Fruit fly (Drosophila melanogaster) Kc167 (cell line): ENCODE data around the gene CG7458.

Experiments
- Myc ChIP-seq: fragments of >200 bp; optimal IDR thresholded peaks from 2 replicates; lab custom pipeline; 2017; ENCODE audit warnings: missing external identifiers
- Sin3A ChIP-seq: fragments of >200 bp; optimal IDR thresholded peaks from 2 replicates; lab custom pipeline; 2018; ENCODE audit warnings: missing external identifiers
- h ChIP-seq: fragments of >200 bp; optimal IDR thresholded peaks from 3 replicates; lab custom pipeline; 2018; ENCODE audit warnings: missing external identifiers
- insv ChIP-seq: fragments of >200 bp; optimal IDR thresholded peaks from 3 replicates; lab custom pipeline; 2018; ENCODE audit warnings: missing external identifiers
- psq ChIP-seq: fragments of >200 bp; optimal IDR thresholded peaks from 2 replicates; lab custom pipeline; 2017; ENCODE audit warnings: missing external identifiers
- ttk ChIP-seq: sonication (Bioruptor generic); optimal IDR thresholded peaks from 2 replicates; lab custom pipeline; 2017; ENCODE audit warnings: missing external identifiers

- TF ChIP-seq h (lab: Kevin White, UChicago) (no peak), insv (no peak), psq (lab: Kevin White, UChicago) (no peak), ttk (lab: Kevin White, UChicago) (no peak), Myc (lab: Kevin White, UChicago) (no peak), Sin3A (lab: Kevin White, UChicago) (no peak)
These were observed 18.7 kb downstream of the CG7458 start for dm6 chr3L:21973640-21974039.
